Fruit fly (Drosophila melanogaster) whole organism: Measurements from ENCODE around the gene eIF3g2.

Experiments used
- Dll ChIP-seq: fragments of >200 bp; optimal IDR thresholded peaks from 2 replicates; lab custom pipeline; 2017
- psq ChIP-seq: fragments of >200 bp; optimal IDR thresholded peaks from 2 replicates; lab custom pipeline; 2017
- usp ChIP-seq: fragments of >200 bp; optimal IDR thresholded peaks from 2 replicates; lab custom pipeline; 2017; ENCODE audit warnings: missing biosample characterization, missing genetic modification characterization, mixed read lengths

dm6 chr3R:20407245-20407644, 820 bp upstream of the eIF3g2 start:
- no peak for TF ChIP-seq usp (GFP tag; lab: Kevin White, UChicago)
- TF ChIP-seq psq (lab: Kevin White, UChicago), result no peak
- TF ChIP-seq Dll (lab: Kevin White, UChicago), result no peak
